Worm (Caenorhabditis elegans) whole organism, L4 larva: ENCODE data around the gene Y41C4A.7.

ENCODE experiments used
- aly-2 ChIP-seq: sonication (generic microtip); optimal IDR thresholded peaks from 2 replicates; lab custom pipeline; 2018; ENCODE audit warnings: missing biosample characterization, missing genetic modification characterization
- ama-1 ChIP-seq: fragments of 150-350 bp; optimal IDR thresholded peaks from 2 replicates; lab custom pipeline; 2014; ENCODE audit warnings: inconsistent platforms, mixed read lengths
- ces-1 ChIP-seq: fragments of 150-350 bp; sonication (generic microtip); optimal IDR thresholded peaks from 4 replicates; lab custom pipeline; 2014; ENCODE audit warnings: missing biosample characterization, missing genetic modification reagents, missing genetic modification characterization
- lin-39 ChIP-seq: fragments of 150-350 bp; optimal IDR thresholded peaks from 2 replicates; lab custom pipeline; 2014; ENCODE audit warnings: missing biosample characterization, missing genetic modification reagents, missing genetic modification characterization
- mdl-1 ChIP-seq, 2 experiments: fragments of 150-350 bp in 1 of 2; sonication (generic microtip) in 1 of 2; optimal IDR thresholded peaks; 2 replicates each; lab custom pipeline; 2014 to 2017; ENCODE audit warnings: missing biosample characterization in 2 of 2, missing genetic modification characterization in 2 of 2
- mxl-2 ChIP-seq: fragments of 200-800 bp; sonication (Bioruptor generic); conservative IDR thresholded peaks from 2 replicates; pipeline ENCODE4 v1.3.6; 2022; ENCODE audit warnings: missing genetic modification reagents, missing genetic modification characterization, missing compliant biosample characterization
- mxl-3 ChIP-seq: fragments of 200-800 bp; sonication (Bioruptor generic); optimal IDR thresholded peaks from 2 replicates; lab custom pipeline; 2018; ENCODE audit warnings: mild to moderate bottlenecking, missing genetic modification characterization, missing compliant biosample characterization
- saeg-2 ChIP-seq: fragments of 200-800 bp; sonication (Bioruptor generic); IDR thresholded peaks from 2 replicates; pipeline ENCODE4 v1.3.6; 2022; ENCODE audit warnings: missing genetic modification reagents, missing genetic modification characterization, missing compliant biosample characterization
- snpc-4 ChIP-seq: fragments of 150-350 bp; optimal IDR thresholded peaks from 2 replicates; lab custom pipeline; 2014; ENCODE audit warnings: missing biosample characterization, missing genetic modification characterization
- unc-62 ChIP-seq, 3 experiments: fragments of 150-350 bp in 1 of 3; sonication (generic microtip); optimal IDR thresholded peaks in 2 of 3; peaks in 1 of 3; 1 replicate in 1 of 3; 2 replicates in 2 of 3; lab custom pipeline; 2014 to 2017; ENCODE audit warnings: missing biosample characterization in 3 of 3, missing genetic modification characterization in 3 of 3, missing genetic modification reagents in 3 of 3, missing genotype in 1 of 3

DNA sequence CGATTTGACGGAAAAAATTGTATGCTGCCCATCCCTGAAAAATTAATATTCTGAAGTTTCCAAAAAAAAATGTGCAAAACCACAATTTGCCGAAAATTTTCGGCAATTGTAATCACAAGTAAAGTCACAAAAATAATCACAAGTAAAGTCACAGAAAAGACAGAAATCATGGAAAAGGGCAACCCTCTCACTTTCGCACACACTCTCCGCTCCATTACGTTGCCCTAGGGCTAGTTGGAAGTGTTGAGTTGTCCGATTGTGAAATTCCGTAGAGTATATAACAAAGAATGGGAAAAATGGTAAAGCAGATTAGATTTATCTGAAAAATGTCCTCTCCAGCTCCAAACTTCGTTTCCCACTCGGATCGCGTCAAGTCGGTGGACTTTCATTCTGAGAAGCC, 22.7 kb downstream of the Y41C4A.7 start, which contains the start of gene Y41C4A.32:
- no peak for TF ChIP-seq lin-39 (tag; lab: Kevin White, UChicago)
- TF ChIP-seq aly-2 (tag; lab: Kevin White, UChicago): no peak
- TF ChIP-seq ama-1 (lab: Kevin White, UChicago): no peak
- TF ChIP-seq ces-1 (GFP tag; lab: Kevin White, UChicago): no peak
- TF ChIP-seq mxl-2 (GFP tag; lab: Robert Waterston, UW): no peak
- TF ChIP-seq mxl-3 (GFP tag; lab: Kevin White, UChicago): no peak
- no peak for TF ChIP-seq unc-62 (GFP tag; optimal IDR thresholded peaks at IDR 0.05 in 1 of 2; lab: Kevin White, UChicago)
- TF ChIP-seq unc-62 (tag; optimal IDR thresholded peaks at IDR 0.05; lab: Kevin White, UChicago): no peak
- no peak for TF ChIP-seq saeg-2
- TF ChIP-seq snpc-4 (tag; lab: Kevin White, UChicago): no peak
- no peak for TF ChIP-seq mdl-1 (tag; optimal IDR thresholded peaks at IDR 0.05; lab: Kevin White, UChicago)
